Worm (Caenorhabditis elegans) whole organism, L4/young adult: ENCODE data around the gene C31H1.1.

Source experiments
- dao-5 ChIP-seq: sonication (generic microtip); optimal IDR thresholded peaks from 2 replicates; lab custom pipeline; 2016; ENCODE audit warnings: missing genotype, missing genetic modification characterization, moderate library complexity, missing compliant biosample characterization
- him-1 ChIP-seq: sonication (generic microtip); optimal IDR thresholded peaks from 2 replicates; lab custom pipeline; 2016; ENCODE audit warnings: missing genotype, missing genetic modification reagents, missing genetic modification characterization, missing compliant biosample characterization

DNA sequence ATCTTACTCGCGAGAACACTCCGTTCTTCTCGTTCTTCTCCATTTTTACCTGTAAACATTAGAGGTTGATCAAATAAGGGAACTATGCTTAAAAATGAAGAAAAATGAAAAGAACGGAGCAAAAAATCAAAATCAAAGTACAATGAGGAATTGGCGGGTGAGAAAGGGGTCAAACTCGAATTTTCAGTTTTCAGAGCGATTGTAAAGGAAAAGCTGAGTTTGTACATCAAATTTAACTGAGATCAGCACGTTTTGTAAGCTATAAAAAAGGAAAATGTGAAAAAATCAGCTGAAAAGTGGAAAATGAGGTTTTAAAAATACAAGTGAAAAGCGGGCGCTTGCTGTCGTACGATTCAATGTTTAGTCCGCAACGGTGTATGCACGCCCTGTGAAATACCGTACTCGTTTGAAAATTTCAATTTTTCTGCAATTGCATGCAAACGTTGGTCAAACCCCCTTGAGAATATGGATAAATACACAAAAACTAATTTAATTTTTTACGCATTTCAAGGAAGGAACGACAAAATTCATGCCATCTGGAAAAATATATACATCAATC is 16.9 kb downstream of the C31H1.1 start, which contains the start of gene oops-1:
- TF ChIP-seq dao-5 (tag; lab: Kevin White, UChicago): no peak
- no peak for TF ChIP-seq him-1 (tag; lab: Kevin White, UChicago)
